Worm (Caenorhabditis elegans) whole organism, L3 larva: ENCODE data around the gene ssr-2.
A peak's percentile ranks its signal among the peaks of the same experiment; 100 is the strongest.

ENCODE experiments used
- R02D3.7 ChIP-seq: fragments of 150-350 bp; optimal IDR thresholded peaks from 2 replicates; lab custom pipeline; 2014; ENCODE audit warnings: missing biosample characterization, missing genetic modification characterization
- ZK546.5 ChIP-seq: sonication (generic microtip); optimal IDR thresholded peaks from 2 replicates; lab custom pipeline; 2017; ENCODE audit warnings: missing biosample characterization, missing genetic modification characterization
- aly-2 ChIP-seq: fragments of 150-350 bp; optimal IDR thresholded peaks from 2 replicates; lab custom pipeline; 2014; ENCODE audit warnings: missing biosample characterization, missing genetic modification characterization
- ceh-16 ChIP-seq: sonication (generic microtip); optimal IDR thresholded peaks from 2 replicates; lab custom pipeline; 2017; ENCODE audit warnings: missing biosample characterization, missing genetic modification characterization
- ceh-28 ChIP-seq: fragments of 150-350 bp; optimal IDR thresholded peaks from 2 replicates; lab custom pipeline; 2014; ENCODE audit warnings: missing biosample characterization, missing genetic modification reagents, missing genetic modification characterization
- ceh-82 ChIP-seq: fragments of 150-350 bp; optimal IDR thresholded peaks from 2 replicates; lab custom pipeline; 2014; ENCODE audit warnings: missing biosample characterization, missing genetic modification characterization
- ceh-9 ChIP-seq: sonication (generic microtip); optimal IDR thresholded peaks from 2 replicates; lab custom pipeline; 2018; ENCODE audit warnings: missing biosample characterization, missing genetic modification characterization
- daf-12 ChIP-seq: fragments of 150-350 bp; optimal IDR thresholded peaks from 2 replicates; lab custom pipeline; 2014; ENCODE audit warnings: missing biosample characterization, missing genetic modification reagents, missing genetic modification characterization
- egl-27 ChIP-seq: sonication (generic microtip); optimal IDR thresholded peaks from 4 replicates; lab custom pipeline; 2017; ENCODE audit warnings: missing biosample characterization, missing genetic modification reagents, missing genetic modification characterization
- egl-5 ChIP-seq: fragments of 150-350 bp; optimal IDR thresholded peaks from 2 replicates; lab custom pipeline; 2017; ENCODE audit warnings: missing biosample characterization, missing genetic modification reagents, missing genetic modification characterization, inconsistent platforms
- elt-1 ChIP-seq: fragments of 150-350 bp; optimal IDR thresholded peaks from 2 replicates; lab custom pipeline; 2014; ENCODE audit warnings: missing biosample characterization, missing genetic modification characterization
- elt-2 ChIP-seq: sonication (generic microtip); optimal IDR thresholded peaks from 2 replicates; lab custom pipeline; 2016; ENCODE audit warnings: missing genetic modification reagents, mild to moderate bottlenecking, missing genetic modification characterization, missing compliant biosample characterization
- eor-1 ChIP-seq, 2 experiments: fragments of 150-350 bp; optimal IDR thresholded peaks; 2 replicates each; lab custom pipeline; 2014 to 2018; ENCODE audit warnings: missing biosample characterization in 2 of 2, missing genetic modification characterization in 2 of 2
- fkh-10 ChIP-seq: sonication (generic microtip); optimal IDR thresholded peaks from 2 replicates; lab custom pipeline; 2017; ENCODE audit warnings: missing biosample characterization, missing genetic modification reagents, missing genetic modification characterization
- fos-1 ChIP-seq: fragments of 150-350 bp; optimal IDR thresholded peaks from 2 replicates; lab custom pipeline; 2014; ENCODE audit warnings: missing biosample characterization, missing genetic modification characterization
- hmg-11 ChIP-seq: sonication (generic microtip); optimal IDR thresholded peaks from 2 replicates; lab custom pipeline; 2016; ENCODE audit warnings: missing genetic modification characterization, missing compliant biosample characterization
- jun-1 ChIP-seq: fragments of 150-350 bp; optimal IDR thresholded peaks from 2 replicates; lab custom pipeline; 2014; ENCODE audit warnings: missing biosample characterization, missing genetic modification reagents, missing genetic modification characterization
- lin-15B ChIP-seq: fragments of 150-350 bp; optimal IDR thresholded peaks from 2 replicates; lab custom pipeline; 2014; ENCODE audit warnings: missing biosample characterization, missing genetic modification characterization
- lin-39 ChIP-seq: fragments of 150-350 bp; optimal IDR thresholded peaks from 2 replicates; lab custom pipeline; 2018; ENCODE audit warnings: missing biosample characterization, missing genetic modification reagents, missing genetic modification characterization
- lsy-12 ChIP-seq: sonication (generic microtip); optimal IDR thresholded peaks from 2 replicates; lab custom pipeline; 2016; ENCODE audit warnings: mild to moderate bottlenecking, missing genetic modification characterization, missing compliant biosample characterization
- mdl-1 ChIP-seq: fragments of 150-350 bp; optimal IDR thresholded peaks from 2 replicates; lab custom pipeline; 2014; ENCODE audit warnings: missing biosample characterization, missing genetic modification characterization
- mml-1 ChIP-seq: fragments of 150-350 bp; sonication (generic microtip); optimal IDR thresholded peaks from 3 replicates; lab custom pipeline; 2014; ENCODE audit warnings: missing biosample characterization, missing genetic modification characterization
- nfya-1 ChIP-seq: sonication (generic microtip); optimal IDR thresholded peaks from 2 replicates; lab custom pipeline; 2017; ENCODE audit warnings: missing genetic modification characterization, mild to moderate bottlenecking, missing compliant biosample characterization, antibody characterized with exemption, moderate library complexity; ENCODE audit not compliant: insufficient read depth
- nhr-11 ChIP-seq: fragments of 150-350 bp; optimal IDR thresholded peaks from 2 replicates; lab custom pipeline; 2014; ENCODE audit warnings: missing biosample characterization, missing genetic modification characterization
- nhr-12 ChIP-seq: fragments of 150-350 bp; optimal IDR thresholded peaks from 2 replicates; lab custom pipeline; 2014; ENCODE audit warnings: missing biosample characterization, missing genetic modification characterization
- nhr-23 ChIP-seq: fragments of 150-350 bp; optimal IDR thresholded peaks from 2 replicates; lab custom pipeline; 2014; ENCODE audit warnings: missing biosample characterization, missing genetic modification reagents, missing genetic modification characterization
- nhr-25 ChIP-seq: sonication (generic microtip); optimal IDR thresholded peaks from 2 replicates; lab custom pipeline; 2017; ENCODE audit warnings: missing biosample characterization, missing genetic modification characterization
- nhr-28 ChIP-seq: fragments of 150-350 bp; optimal IDR thresholded peaks from 2 replicates; lab custom pipeline; 2014; ENCODE audit warnings: missing biosample characterization, missing genetic modification characterization
- nhr-43 ChIP-seq: sonication (generic microtip); optimal IDR thresholded peaks from 2 replicates; lab custom pipeline; 2016; ENCODE audit warnings: mild to moderate bottlenecking, missing genetic modification characterization, missing compliant biosample characterization; ENCODE audit not compliant: poor library complexity, severe bottlenecking
- nhr-76 ChIP-seq: fragments of 150-350 bp; sonication (generic microtip); optimal IDR thresholded peaks from 5 replicates; lab custom pipeline; 2014; ENCODE audit warnings: missing biosample characterization, missing genetic modification characterization
- nhr-77 ChIP-seq: fragments of 150-350 bp; optimal IDR thresholded peaks from 2 replicates; lab custom pipeline; 2014; ENCODE audit warnings: missing biosample characterization, missing genetic modification characterization
- pha-4 ChIP-seq: fragments of 150-350 bp; optimal IDR thresholded peaks from 2 replicates; lab custom pipeline; 2014; ENCODE audit warnings: missing biosample characterization, missing genetic modification reagents, missing genetic modification characterization
- pqm-1 ChIP-seq: fragments of 150-350 bp; optimal IDR thresholded peaks from 2 replicates; lab custom pipeline; 2017; ENCODE audit warnings: missing biosample characterization, missing genetic modification characterization, inconsistent platforms
- sea-2 ChIP-seq: fragments of 150-350 bp; sonication (generic microtip); optimal IDR thresholded peaks from 4 replicates; lab custom pipeline; 2014; ENCODE audit warnings: missing biosample characterization, missing genetic modification reagents, missing genetic modification characterization
- skn-1 ChIP-seq: fragments of 150-350 bp; optimal IDR thresholded peaks from 2 replicates; lab custom pipeline; 2014; ENCODE audit warnings: missing biosample characterization, missing genetic modification characterization
- snpc-4 ChIP-seq: fragments of 150-350 bp; optimal IDR thresholded peaks from 2 replicates; lab custom pipeline; 2014; ENCODE audit warnings: missing biosample characterization, missing genetic modification characterization
- tbx-2 ChIP-seq: sonication (generic microtip); optimal IDR thresholded peaks from 2 replicates; lab custom pipeline; 2016; ENCODE audit warnings: mild to moderate bottlenecking, missing genetic modification characterization, missing compliant biosample characterization
- unc-39 ChIP-seq: sonication (generic microtip); optimal IDR thresholded peaks from 4 replicates; lab custom pipeline; 2017; ENCODE audit warnings: missing biosample characterization, missing genetic modification characterization
- unc-62 ChIP-seq: fragments of 150-350 bp; sonication (generic microtip); optimal IDR thresholded peaks from 4 replicates; lab custom pipeline; 2014; ENCODE audit warnings: missing biosample characterization, missing genetic modification reagents, missing genetic modification characterization
- zag-1 ChIP-seq: fragments of 150-350 bp; optimal IDR thresholded peaks from 2 replicates; lab custom pipeline; 2014; ENCODE audit warnings: missing biosample characterization, missing genetic modification characterization
- ztf-11 ChIP-seq: fragments of 150-350 bp; optimal IDR thresholded peaks from 2 replicates; lab custom pipeline; 2014; ENCODE audit warnings: missing biosample characterization, missing genetic modification characterization
- ztf-4 ChIP-seq: fragments of 150-350 bp; optimal IDR thresholded peaks from 2 replicates; lab custom pipeline; 2014; ENCODE audit warnings: missing biosample characterization, missing genetic modification characterization

ssr-2 gene

ce11 chrX:2819747-2820146 is 7.8 kb downstream of the ssr-2 start:
- TF ChIP-seq fos-1: no peak
- no peak for TF ChIP-seq jun-1
- TF ChIP-seq nfya-1 (tag; lab: Kevin White, UChicago): no peak
- TF ChIP-seq ceh-9 (tag; lab: Kevin White, UChicago): no peak

ce11 chrX:2818899-2819298 is 8.7 kb downstream of the ssr-2 start:
- no peak for TF ChIP-seq fos-1
- TF ChIP-seq pqm-1 (tag; lab: Kevin White, UChicago): no peak
- TF ChIP-seq snpc-4 (tag; lab: Kevin White, UChicago): no peak
- TF ChIP-seq mdl-1 (tag; lab: Kevin White, UChicago): no peak
- no peak for TF ChIP-seq nhr-43 (tag; lab: Kevin White, UChicago)
- no peak for TF ChIP-seq eor-1 (tag; optimal IDR thresholded peaks at IDR 0.05; lab: Kevin White, UChicago)
- no peak for TF ChIP-seq nhr-11 (tag; lab: Kevin White, UChicago)
- TF ChIP-seq ceh-16 (tag; lab: Kevin White, UChicago): no peak
- no peak for TF ChIP-seq ceh-9 (tag; lab: Kevin White, UChicago)
- no peak for TF ChIP-seq skn-1 (tag; lab: Kevin White, UChicago)
- TF ChIP-seq sea-2 (GFP tag; lab: Kevin White, UChicago): no peak
- no peak for TF ChIP-seq nhr-25 (tag; lab: Kevin White, UChicago)

- TF ChIP-seq nhr-28 (tag; lab: Kevin White, UChicago) (no peak), egl-5 (tag; lab: Kevin White, UChicago) (no peak), ZK546.5 (tag; lab: Kevin White, UChicago) (no peak), aly-2 (tag; lab: Kevin White, UChicago) (no peak), skn-1 (tag; lab: Kevin White, UChicago) (no peak), fkh-10 (GFP tag; lab: Kevin White, UChicago) (no peak), zag-1 (tag; lab: Kevin White, UChicago) (no peak), nfya-1 (tag; lab: Kevin White, UChicago) (peak; percentile 38), R02D3.7 (tag; lab: Kevin White, UChicago) (no peak), hmg-11 (tag; lab: Kevin White, UChicago) (peak; percentile 14), pha-4 (tag; lab: Kevin White, UChicago) (no peak), lin-39 (tag; lab: Kevin White, UChicago) (peak; percentile 19), unc-39 (no peak)
- TF ChIP-seq, all 47 proteins: peak for 3
These were observed 13.3 kb downstream of the ssr-2 start, which contains the start of gene C14A11.6 for ce11 chrX:2814097-2814720. Gene C14A11.6 (minus strand): TSS chrX:2814147.

- TF ChIP-seq aly-2 (tag; lab: Kevin White, UChicago) (no peak), ceh-16 (tag; lab: Kevin White, UChicago) (no peak), daf-12 (no peak), nhr-76 (tag; lab: Kevin White, UChicago) (no peak), nhr-12 (tag; lab: Kevin White, UChicago) (no peak), egl-5 (tag; lab: Kevin White, UChicago) (peak; percentile 81), lin-15B (tag; lab: Kevin White, UChicago) (peak; percentile 78), nhr-11 (tag; lab: Kevin White, UChicago) (peak; percentile 57), ztf-4 (tag; lab: Kevin White, UChicago) (no peak), elt-1 (tag; lab: Kevin White, UChicago) (peak; percentile 16), snpc-4 (tag; lab: Kevin White, UChicago) (peak; percentile 78), lsy-12 (tag; lab: Kevin White, UChicago) (peak; percentile 85), nfya-1 (tag; lab: Kevin White, UChicago) (peak; percentile 90), ceh-82 (peak; percentile 78), pha-4 (tag; lab: Kevin White, UChicago) (peak; percentile 82), fkh-10 (GFP tag; lab: Kevin White, UChicago) (peak; percentile 94), R02D3.7 (tag; lab: Kevin White, UChicago) (peak; percentile 57), unc-39 (no peak), nhr-77 (tag; lab: Kevin White, UChicago) (peak; percentile 27), nhr-23 (tag; lab: Kevin White, UChicago) (peak; percentile 89), unc-62 (no peak), ceh-28 (peak; percentile 82), nhr-28 (tag; lab: Kevin White, UChicago) (no peak), jun-1 (peak; percentile 91), tbx-2 (peak; percentile 92), ceh-9 (tag; lab: Kevin White, UChicago) (no peak), mml-1 (tag; lab: Kevin White, UChicago) (no peak), nhr-25 (tag; lab: Kevin White, UChicago) (peak; percentile 59), skn-1 (tag; lab: Kevin White, UChicago) (peak; percentile 90), lin-39 (tag; lab: Kevin White, UChicago) (peak; percentile 95), zag-1 (tag; lab: Kevin White, UChicago) (peak; percentile 61), egl-27 (tag; lab: Kevin White, UChicago) (peak; percentile 45), ZK546.5 (tag; lab: Kevin White, UChicago) (peak; percentile 6), pqm-1 (tag; lab: Kevin White, UChicago) (peak; percentile 58), elt-2 (tag; lab: Kevin White, UChicago) (peak; percentile 76), eor-1 (tag; optimal IDR thresholded peaks at IDR 0.05; lab: Kevin White, UChicago) (no peak), nhr-43 (tag; lab: Kevin White, UChicago) (peak; percentile 92), ztf-11 (tag; lab: Kevin White, UChicago) (no peak)
These were observed 17.9 kb downstream of the ssr-2 start, which contains the start of gene C14A11.9 for ce11 chrX:2809611-2810010. Gene C14A11.9 (minus strand): TSS chrX:2809637.
